Worm (Caenorhabditis elegans) whole organism, L4 larva: Measurements from ENCODE around the gene cki-1.
A peak's percentile ranks its signal among the peaks of the same experiment; 100 is the strongest.

Source experiments
- F10B5.3 ChIP-seq: sonication (generic microtip); optimal IDR thresholded peaks from 2 replicates; lab custom pipeline; 2016; ENCODE audit warnings: mild to moderate bottlenecking, missing genetic modification characterization, missing compliant biosample characterization
- F49E8.2 ChIP-seq: sonication (generic microtip); optimal IDR thresholded peaks from 2 replicates; lab custom pipeline; 2016; ENCODE audit warnings: missing compliant biosample characterization, mild to moderate bottlenecking, missing genetic modification characterization, borderline replicate concordance
- T20F7.1 ChIP-seq: fragments of 200-800 bp; sonication (Bioruptor generic); optimal IDR thresholded peaks from 2 replicates; lab custom pipeline; 2018; ENCODE audit warnings: mild to moderate bottlenecking, missing genetic modification characterization, missing compliant biosample characterization
- T26A8.4 ChIP-seq: fragments of 200-800 bp; sonication (Bioruptor generic); IDR thresholded peaks from 2 replicates; pipeline ENCODE4 v1.3.6; 2022; ENCODE audit warnings: missing genetic modification characterization, missing compliant biosample characterization
- Y5F2A.4 ChIP-seq: fragments of 200-800 bp; sonication (Bioruptor generic); optimal IDR thresholded peaks from 2 replicates; lab custom pipeline; 2018; ENCODE audit warnings: mild to moderate bottlenecking, missing genetic modification characterization, missing compliant biosample characterization
- ZK337.2 ChIP-seq: fragments of 200-800 bp; sonication (Bioruptor generic); IDR thresholded peaks from 2 replicates; pipeline ENCODE4 v1.3.6; 2022; ENCODE audit warnings: missing genetic modification reagents, missing genetic modification characterization, missing compliant biosample characterization
- aly-2 ChIP-seq: sonication (generic microtip); optimal IDR thresholded peaks from 2 replicates; lab custom pipeline; 2018; ENCODE audit warnings: missing biosample characterization, missing genetic modification characterization
- attf-4 ChIP-seq: sonication (generic microtip); optimal IDR thresholded peaks from 3 replicates; lab custom pipeline; 2017; ENCODE audit warnings: missing biosample characterization, missing genetic modification characterization
- ceh-20 ChIP-seq: fragments of 200-800 bp; sonication (Bioruptor generic); IDR thresholded peaks from 2 replicates; pipeline ENCODE4 v1.3.6; 2022; ENCODE audit warnings: missing genetic modification reagents, missing genetic modification characterization, missing compliant biosample characterization
- ceh-44 ChIP-seq: fragments of 200-800 bp; sonication (Bioruptor generic); IDR thresholded peaks from 2 replicates; pipeline ENCODE4 v1.3.6; 2022; ENCODE audit warnings: missing genetic modification reagents, missing genetic modification characterization, missing compliant biosample characterization
- ceh-62 ChIP-seq: sonication (generic microtip); optimal IDR thresholded peaks from 2 replicates; lab custom pipeline; 2017; ENCODE audit warnings: missing biosample characterization, missing genetic modification characterization
- daf-8 ChIP-seq: fragments of 200-800 bp; sonication (Bioruptor generic); IDR thresholded peaks from 2 replicates; pipeline ENCODE4 v1.3.6; 2022; ENCODE audit warnings: missing genetic modification characterization, missing compliant biosample characterization
- dmd-6 ChIP-seq: fragments of 200-800 bp; sonication (Bioruptor generic); IDR thresholded peaks from 2 replicates; pipeline ENCODE4 v1.3.6; 2022; ENCODE audit warnings: missing genetic modification reagents, missing genetic modification characterization, missing compliant biosample characterization
- dmd-8 ChIP-seq: fragments of 200-800 bp; sonication (Bioruptor generic); IDR thresholded peaks from 2 replicates; pipeline ENCODE4 v1.3.6; 2022; ENCODE audit warnings: missing genetic modification characterization, missing compliant biosample characterization
- dmd-9 ChIP-seq: fragments of 200-800 bp; sonication (Bioruptor generic); IDR thresholded peaks from 2 replicates; pipeline ENCODE4 v1.3.6; 2022; ENCODE audit warnings: missing genetic modification reagents, missing genetic modification characterization, missing compliant biosample characterization
- dpl-1 ChIP-seq: fragments of 150-350 bp; optimal IDR thresholded peaks from 2 replicates; lab custom pipeline; 2014; ENCODE audit warnings: missing biosample characterization, missing genetic modification reagents, missing genetic modification characterization
- dve-1 ChIP-seq: sonication (generic microtip); optimal IDR thresholded peaks from 2 replicates; lab custom pipeline; 2017; ENCODE audit warnings: antibody characterized with exemption, mild to moderate bottlenecking, missing genetic modification characterization, missing compliant biosample characterization; ENCODE audit not compliant: insufficient read depth
- hif-1 ChIP-seq, 2 experiments: sonication (generic microtip); optimal IDR thresholded peaks; 2 replicates each; lab custom pipeline; 2016 to 2017; ENCODE audit warnings: missing compliant biosample characterization in 2 of 2, missing genetic modification characterization in 2 of 2, missing genetic modification reagents in 2 of 2, missing genotype in 2 of 2, mild to moderate bottlenecking in 1 of 2
- hlh-11 ChIP-seq: fragments of 200-800 bp; sonication (Bioruptor generic); optimal IDR thresholded peaks from 2 replicates; lab custom pipeline; 2018; ENCODE audit warnings: mild to moderate bottlenecking, missing genetic modification characterization, missing compliant biosample characterization
- hlh-30 ChIP-seq: sonication (generic microtip); optimal IDR thresholded peaks from 2 replicates; lab custom pipeline; 2017; ENCODE audit warnings: antibody characterized with exemption, mild to moderate bottlenecking, missing genetic modification characterization, missing compliant biosample characterization; ENCODE audit not compliant: insufficient read depth
- lin-15B ChIP-seq: fragments of 150-350 bp; sonication (generic microtip); optimal IDR thresholded peaks from 3 replicates; lab custom pipeline; 2014; ENCODE audit warnings: missing biosample characterization, missing genetic modification characterization
- lin-29 ChIP-seq: fragments of 200-800 bp; sonication (Bioruptor generic); IDR thresholded peaks from 2 replicates; pipeline ENCODE4 v1.3.6; 2022; ENCODE audit warnings: missing genetic modification reagents, missing genetic modification characterization, missing compliant biosample characterization
- lin-38 ChIP-seq: fragments of 200-800 bp; sonication (Bioruptor generic); IDR thresholded peaks from 2 replicates; pipeline ENCODE4 v1.3.6; 2022; ENCODE audit warnings: missing genetic modification reagents, missing genetic modification characterization, missing compliant biosample characterization
- lin-39 ChIP-seq: fragments of 150-350 bp; optimal IDR thresholded peaks from 2 replicates; lab custom pipeline; 2014; ENCODE audit warnings: missing biosample characterization, missing genetic modification reagents, missing genetic modification characterization
- lir-3 ChIP-seq: sonication (generic microtip); optimal IDR thresholded peaks from 2 replicates; lab custom pipeline; 2016; ENCODE audit warnings: mild to moderate bottlenecking, missing genetic modification characterization, missing compliant biosample characterization
- lsy-2 ChIP-seq, 2 experiments: fragments of 150-350 bp in 1 of 2; sonication (generic microtip) in 1 of 2; optimal IDR thresholded peaks; 2 replicates each; lab custom pipeline; 2014 to 2017; ENCODE audit warnings: missing biosample characterization in 2 of 2, missing genetic modification characterization in 2 of 2
- madf-9 ChIP-seq: fragments of 200-800 bp; sonication (Bioruptor generic); conservative IDR thresholded peaks from 2 replicates; pipeline ENCODE4 v1.3.6; 2022; ENCODE audit warnings: missing genetic modification reagents, missing genetic modification characterization, missing compliant biosample characterization
- mdl-1 ChIP-seq, 2 experiments: fragments of 150-350 bp in 1 of 2; sonication (generic microtip) in 1 of 2; optimal IDR thresholded peaks; 2 replicates each; lab custom pipeline; 2014 to 2017; ENCODE audit warnings: missing biosample characterization in 2 of 2, missing genetic modification characterization in 2 of 2
- mdt-29 ChIP-seq: fragments of 200-800 bp; sonication (Bioruptor generic); IDR thresholded peaks from 2 replicates; pipeline ENCODE4 v1.3.6; 2022; ENCODE audit warnings: missing genetic modification reagents, missing genetic modification characterization, missing compliant biosample characterization
- mep-1 ChIP-seq: fragments of 150-350 bp; sonication (generic microtip); optimal IDR thresholded peaks from 3 replicates; lab custom pipeline; 2014; ENCODE audit warnings: missing biosample characterization, missing genetic modification characterization
- mxl-2 ChIP-seq: fragments of 200-800 bp; sonication (Bioruptor generic); conservative IDR thresholded peaks from 2 replicates; pipeline ENCODE4 v1.3.6; 2022; ENCODE audit warnings: missing genetic modification reagents, missing genetic modification characterization, missing compliant biosample characterization
- mxl-3 ChIP-seq: fragments of 200-800 bp; sonication (Bioruptor generic); optimal IDR thresholded peaks from 2 replicates; lab custom pipeline; 2018; ENCODE audit warnings: mild to moderate bottlenecking, missing genetic modification characterization, missing compliant biosample characterization
- nhr-10 ChIP-seq: fragments of 150-350 bp; optimal IDR thresholded peaks from 2 replicates; lab custom pipeline; 2014; ENCODE audit warnings: missing biosample characterization, missing genetic modification characterization
- nhr-6 ChIP-seq: fragments of 150-350 bp; optimal IDR thresholded peaks from 2 replicates; lab custom pipeline; 2014; ENCODE audit warnings: missing biosample characterization, missing genetic modification characterization
- nhr-76 ChIP-seq: fragments of 150-350 bp; optimal IDR thresholded peaks from 2 replicates; lab custom pipeline; 2014; ENCODE audit warnings: missing biosample characterization, missing genetic modification characterization
- php-3 ChIP-seq: fragments of 200-800 bp; sonication (Bioruptor generic); IDR thresholded peaks from 2 replicates; pipeline ENCODE4 v1.3.6; 2022; ENCODE audit warnings: missing genetic modification reagents, missing genetic modification characterization, missing compliant biosample characterization
- saeg-2 ChIP-seq: fragments of 200-800 bp; sonication (Bioruptor generic); IDR thresholded peaks from 2 replicates; pipeline ENCODE4 v1.3.6; 2022; ENCODE audit warnings: missing genetic modification reagents, missing genetic modification characterization, missing compliant biosample characterization
- set-16 ChIP-seq: fragments of 200-800 bp; sonication (Bioruptor generic); IDR thresholded peaks from 2 replicates; pipeline ENCODE4 v1.3.6; 2022; ENCODE audit warnings: missing genetic modification reagents, missing genetic modification characterization, missing compliant biosample characterization
- unc-39 ChIP-seq: sonication (generic microtip); optimal IDR thresholded peaks from 2 replicates; lab custom pipeline; 2017; ENCODE audit warnings: missing biosample characterization, missing genetic modification characterization
- unc-62 ChIP-seq, 3 experiments: fragments of 150-350 bp in 1 of 3; sonication (generic microtip); optimal IDR thresholded peaks in 2 of 3; peaks in 1 of 3; 1 replicate in 1 of 3; 2 replicates in 2 of 3; lab custom pipeline; 2014 to 2017; ENCODE audit warnings: missing biosample characterization in 3 of 3, missing genetic modification characterization in 3 of 3, missing genetic modification reagents in 3 of 3, missing genotype in 1 of 3
- vab-7 ChIP-seq: fragments of 200-800 bp; sonication (Bioruptor generic); IDR thresholded peaks from 2 replicates; pipeline ENCODE4 v1.3.6; 2022; ENCODE audit warnings: missing genetic modification reagents, missing genetic modification characterization, missing compliant biosample characterization
- zag-1 ChIP-seq: fragments of 150-350 bp; optimal IDR thresholded peaks from 2 replicates; lab custom pipeline; 2014; ENCODE audit warnings: missing biosample characterization, missing genetic modification characterization
- zfp-3 ChIP-seq: fragments of 200-800 bp; sonication (Bioruptor generic); conservative IDR thresholded peaks from 2 replicates; pipeline ENCODE4 v1.3.6; 2022; ENCODE audit warnings: missing genetic modification reagents, missing genetic modification characterization, missing compliant biosample characterization
- ztf-11 ChIP-seq: fragments of 150-350 bp; optimal IDR thresholded peaks from 2 replicates; lab custom pipeline; 2014; ENCODE audit warnings: missing biosample characterization, missing genetic modification characterization

Gene cki-1

DNA sequence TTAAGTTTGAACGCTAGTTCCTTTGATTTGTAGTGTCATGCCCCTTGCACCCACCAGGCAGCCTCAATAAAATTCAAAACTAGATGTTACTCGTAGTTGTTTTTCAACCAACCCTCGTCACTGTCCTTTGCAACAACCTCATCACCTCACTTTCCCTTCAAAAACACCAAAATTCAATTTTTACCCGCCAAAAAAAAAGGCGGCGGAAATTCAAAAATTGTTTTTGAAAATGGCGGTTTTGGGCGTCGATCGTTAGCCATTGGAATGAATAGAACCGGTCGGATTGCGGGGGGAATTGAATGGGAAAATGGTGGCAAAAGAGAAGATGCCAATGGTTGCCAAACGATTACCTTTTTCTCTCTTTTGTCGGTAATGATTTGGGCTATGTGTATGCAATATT is 5.0 kb upstream of the cki-1 start:
- no peak for TF ChIP-seq F49E8.2
- no peak for TF ChIP-seq ztf-11
- TF ChIP-seq, all 104 proteins: peak for 0

DNA sequence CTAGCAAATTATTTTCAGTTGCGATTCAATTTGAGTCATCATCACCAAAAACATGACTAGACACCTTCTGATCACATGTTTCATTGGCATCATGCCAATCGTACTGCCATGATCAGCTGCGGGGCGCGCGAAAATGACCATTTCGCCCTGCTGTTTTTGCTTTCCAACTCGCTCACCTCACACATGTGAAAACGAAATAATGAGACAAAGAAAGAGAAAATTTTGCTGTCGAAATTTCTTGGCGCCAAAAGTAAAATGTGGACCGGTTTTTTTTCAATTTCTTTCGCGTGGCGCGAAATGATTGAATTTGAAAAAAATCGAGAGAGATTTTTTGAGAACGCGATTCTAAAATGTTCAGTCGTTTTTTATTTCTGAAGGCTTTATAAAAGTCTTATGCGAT is 4.2 kb upstream of the cki-1 start:
- TF ChIP-seq mxl-3 (GFP tag; lab: Kevin White, UChicago) (peak; percentile 11), hlh-30 (tag; lab: Kevin White, UChicago) (peak; percentile 70), F49E8.2 (no peak), dmd-6 (GFP tag; lab: Robert Waterston, UW) (peak; percentile 45; the same call in 1 of the 2 replicates), lsy-2 (tag; optimal IDR thresholded peaks at IDR 0.05; lab: Kevin White, UChicago) (no peak), mdl-1 (tag; optimal IDR thresholded peaks at IDR 0.05; lab: Kevin White, UChicago) (no peak), lin-15B (tag; lab: Kevin White, UChicago) (no peak), dpl-1 (GFP tag; lab: Kevin White, UChicago) (peak; percentile 67), hlh-11 (peak; percentile 9)
- TF ChIP-seq, all 104 proteins: peak for 5

DNA sequence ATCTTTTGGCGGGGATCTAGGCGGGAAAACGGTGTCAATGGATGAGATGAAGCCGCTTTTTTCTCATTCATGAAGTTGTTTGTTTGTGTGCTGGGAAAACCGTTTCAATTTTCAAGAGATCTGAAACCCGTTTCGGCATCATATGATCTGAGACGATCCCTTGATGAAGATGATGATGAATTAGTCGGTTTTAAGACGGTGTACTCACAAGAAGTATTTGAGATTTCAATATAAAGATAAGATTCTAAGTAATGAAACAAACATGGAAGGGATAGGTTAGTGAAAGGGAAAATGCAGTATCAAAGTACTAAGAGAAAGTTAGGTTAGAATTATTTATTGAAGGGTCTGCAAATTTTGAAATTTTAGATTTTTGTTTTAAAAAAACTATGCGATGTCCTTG is 2.9 kb upstream of the cki-1 start:
- TF ChIP-seq unc-62 (GFP tag; optimal IDR thresholded peaks at IDR 0.05 in 1 of 2; lab: Kevin White, UChicago) (peak in 1 of 2 experiments; percentile 98), unc-62 (tag; optimal IDR thresholded peaks at IDR 0.05; lab: Kevin White, UChicago) (no peak), zfp-3 (GFP tag; lab: Robert Waterston, UW) (no peak), php-3 (GFP tag; lab: Robert Waterston, UW) (no peak), mdl-1 (tag; optimal IDR thresholded peaks at IDR 0.05; lab: Kevin White, UChicago) (no peak), set-16 (GFP tag; lab: Robert Waterston, UW) (no peak), aly-2 (tag; lab: Kevin White, UChicago) (no peak)

DNA sequence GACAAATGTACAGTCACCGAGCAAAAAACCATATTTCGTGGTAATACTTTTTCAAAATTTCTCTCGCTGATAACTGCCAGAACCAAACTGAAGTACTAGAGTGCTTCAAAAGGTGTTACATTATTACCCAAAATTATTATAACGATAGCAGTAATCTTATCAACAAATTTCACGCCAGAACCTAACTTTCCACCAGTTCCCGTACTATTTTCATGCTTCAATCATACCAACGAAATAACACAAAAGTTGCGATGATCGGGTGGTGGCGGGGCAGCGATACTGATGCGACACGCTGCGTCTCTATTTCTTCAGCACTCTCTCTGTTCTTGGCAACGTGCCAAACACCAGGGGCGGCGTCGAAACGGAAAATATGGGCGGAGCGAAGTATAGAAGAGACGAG is 2.1 kb upstream of the cki-1 start:
- TF ChIP-seq Y5F2A.4 (GFP tag; lab: Kevin White, UChicago) (no peak), lin-39 (tag; lab: Kevin White, UChicago) (no peak), dpl-1 (GFP tag; lab: Kevin White, UChicago) (no peak), ZK337.2 (GFP tag; lab: Robert Waterston, UW) (no peak), dmd-8 (GFP tag; lab: Robert Waterston, UW) (no peak), unc-39 (tag; lab: Kevin White, UChicago) (no peak), saeg-2 (GFP tag; lab: Robert Waterston, UW) (no peak), vab-7 (no peak), unc-62 (GFP tag; optimal IDR thresholded peaks at IDR 0.05 in 1 of 2; lab: Kevin White, UChicago) (peak in 1 of 2 experiments; percentile 93), unc-62 (tag; optimal IDR thresholded peaks at IDR 0.05; lab: Kevin White, UChicago) (no peak), daf-8 (GFP tag; lab: Robert Waterston, UW) (no peak), ceh-44 (GFP tag; lab: Robert Waterston, UW) (no peak), lin-29 (no peak), php-3 (GFP tag; lab: Robert Waterston, UW) (peak; percentile 72; the same call in 1 of the 2 replicates), hlh-30 (tag; lab: Kevin White, UChicago) (no peak), T26A8.4 (no peak), ceh-20 (GFP tag; lab: Robert Waterston, UW) (no peak), F10B5.3 (tag; lab: Kevin White, UChicago) (no peak), hif-1 (tag; optimal IDR thresholded peaks at IDR 0.05; lab: Kevin White, UChicago) (no peak), nhr-76 (no peak), attf-4 (no peak), dve-1 (tag; lab: Kevin White, UChicago) (peak; percentile 70), madf-9 (GFP tag; lab: Robert Waterston, UW) (0 out of 2 replicates have a peak, but pooled peaks have one; percentile 13), T20F7.1 (GFP tag; lab: Kevin White, UChicago) (peak; percentile 8), mdt-29 (GFP tag; lab: Robert Waterston, UW) (no peak), nhr-10 (tag; lab: Kevin White, UChicago) (no peak), dmd-9 (GFP tag; lab: Robert Waterston, UW) (no peak), mep-1 (tag; lab: Kevin White, UChicago) (peak; percentile 23), mxl-2 (GFP tag; lab: Robert Waterston, UW) (no peak), dmd-6 (GFP tag; lab: Robert Waterston, UW) (peak; percentile 86), lir-3 (no peak), lin-38 (GFP tag; lab: Robert Waterston, UW) (no peak), nhr-6 (no peak), ceh-62 (tag; lab: Kevin White, UChicago) (no peak), zag-1 (tag; lab: Kevin White, UChicago) (no peak)
